Worm (Caenorhabditis elegans): ENCODE data around the gene ivns-1.
A peak's percentile ranks its signal among the peaks of the same experiment; 100 is the strongest.

ivns-1 gene

DNA sequence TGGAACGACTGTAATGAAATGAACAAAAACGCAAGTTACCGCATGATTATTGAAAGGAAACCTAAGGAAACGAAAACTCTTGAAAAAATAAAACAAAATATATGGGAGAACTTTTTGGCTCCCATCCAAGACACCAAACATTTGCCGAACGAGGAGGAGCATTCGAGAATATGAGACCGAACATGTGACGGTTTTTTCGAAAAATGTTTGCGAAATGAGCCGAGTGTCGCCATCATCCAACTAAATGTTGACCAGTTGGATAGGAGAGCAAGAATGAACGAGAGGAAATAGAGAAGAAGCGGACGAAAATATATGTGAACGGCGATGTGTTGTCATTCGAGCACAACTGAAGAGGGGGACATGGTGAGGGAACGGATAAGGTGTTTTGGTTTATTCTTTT is 4.1 kb downstream of the ivns-1 start:
- TF ChIP-seq hlh-6 (tag; optimal IDR thresholded peaks at IDR 0.05), result no peak
- TF ChIP-seq ceh-9 (tag; optimal IDR thresholded peaks at IDR 0.05), result no peak
- no peak for TF ChIP-seq pha-2 (tag; optimal IDR thresholded peaks at IDR 0.05)
- TF ChIP-seq elt-2 (tag; optimal IDR thresholded peaks at IDR 0.05), result no peak
- no peak for TF ChIP-seq C38D4.7 (GFP tag; optimal IDR thresholded peaks at IDR 0.05)
- TF ChIP-seq ceh-19 (GFP tag; optimal IDR thresholded peaks at IDR 0.05), result no peak
- no peak for TF ChIP-seq ref-2 (tag; optimal IDR thresholded peaks at IDR 0.05)
- TF ChIP-seq elt-4 (tag; optimal IDR thresholded peaks at IDR 0.05), result no peak
- no peak for TF ChIP-seq sox-2 (GFP tag; IDR thresholded peaks at IDR 0.05)

DNA sequence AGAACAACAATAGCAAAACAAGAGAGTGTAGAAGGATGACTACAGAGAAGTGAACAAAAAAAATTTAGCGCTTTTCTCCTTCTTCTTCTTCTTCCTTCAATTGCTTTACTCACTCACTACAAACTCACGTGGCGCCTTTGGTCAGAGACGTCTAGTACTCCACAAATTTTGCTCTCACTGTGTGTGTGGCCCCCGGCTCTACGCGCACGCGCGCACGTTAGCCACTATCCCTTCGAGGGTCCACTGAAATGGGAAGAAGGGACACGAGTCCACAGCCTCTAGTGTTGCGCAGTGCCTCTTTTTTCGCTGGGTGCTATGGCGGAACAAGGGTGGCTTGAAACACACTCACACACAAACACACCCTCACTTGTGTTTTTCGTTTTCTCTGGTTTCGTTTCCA is 4.9 kb downstream of the ivns-1 start:
- TF ChIP-seq tbx-2 (tag; optimal IDR thresholded peaks at IDR 0.05), result no peak
- peak; percentile 45 for TF ChIP-seq ceh-19 (GFP tag; optimal IDR thresholded peaks at IDR 0.05)
- TF ChIP-seq ceh-34 (tag; optimal IDR thresholded peaks at IDR 0.05), result no peak
- peak; percentile 46 for TF ChIP-seq ceh-31 (tag; optimal IDR thresholded peaks at IDR 0.05)
- peak; percentile 59 for TF ChIP-seq pros-1 (tag; optimal IDR thresholded peaks at IDR 0.05)
- TF ChIP-seq unc-42 (tag; optimal IDR thresholded peaks at IDR 0.05), result peak; percentile 39
- TF ChIP-seq ceh-6 (GFP tag; optimal IDR thresholded peaks at IDR 0.05), result peak; percentile 16
- no peak for TF ChIP-seq ceh-22 (tag; optimal IDR thresholded peaks at IDR 0.05)
- TF ChIP-seq ceh-18 (tag; optimal IDR thresholded peaks at IDR 0.05), result peak; percentile 27
- no peak for TF ChIP-seq K02D7.2 (tag; optimal IDR thresholded peaks at IDR 0.05)
- no peak for TF ChIP-seq unc-3 (GFP tag; conservative IDR thresholded peaks at IDR 0.05)
- peak; percentile 45 for TF ChIP-seq unc-3 (tag; optimal IDR thresholded peaks at IDR 0.05)
- peak; percentile 35 for TF ChIP-seq sdc-2 (tag; optimal IDR thresholded peaks at IDR 0.05)

DNA sequence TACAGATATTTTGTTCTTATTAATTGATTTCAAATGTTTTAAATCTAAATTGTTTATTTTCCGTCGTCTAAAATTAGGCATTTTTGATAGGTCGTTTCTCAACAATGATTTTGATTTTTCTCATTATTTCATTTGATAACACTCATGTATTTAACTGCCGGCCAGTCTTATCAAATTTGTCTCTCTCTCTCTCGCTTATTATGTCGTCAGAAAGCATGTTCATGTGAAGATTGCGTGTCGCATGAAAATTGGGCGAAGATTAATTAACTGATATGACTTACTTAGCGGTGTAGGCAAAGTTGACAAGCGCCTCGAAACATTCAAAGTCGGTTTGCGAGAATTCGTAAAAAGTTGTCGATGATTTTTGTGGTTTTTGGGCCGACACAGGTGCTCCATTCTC is 6.4 kb downstream of the ivns-1 start:
- TF ChIP-seq madf-2 (tag; optimal IDR thresholded peaks at IDR 0.05) (no peak), ttx-3 (tag; optimal IDR thresholded peaks at IDR 0.05) (no peak), elt-2 (tag; optimal IDR thresholded peaks at IDR 0.05) (peak; percentile 46)

DNA sequence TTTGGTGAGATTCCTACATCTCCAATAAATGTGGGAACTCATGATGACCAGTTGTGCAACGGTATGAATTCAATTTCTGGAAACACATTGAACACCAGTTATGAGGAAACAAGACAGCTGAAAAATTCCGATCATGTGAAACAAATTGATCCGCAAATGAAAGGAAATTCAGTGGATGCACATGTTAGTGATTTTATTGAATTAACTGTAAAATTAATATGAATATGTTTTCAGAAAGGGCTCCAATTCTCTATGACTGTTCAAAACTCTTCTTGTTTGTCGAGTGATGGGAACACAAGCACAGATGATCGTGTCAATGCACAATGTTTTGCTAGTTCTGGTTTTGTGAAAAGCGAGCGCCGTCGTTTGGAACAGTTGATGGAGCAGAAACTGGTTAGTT is 13.8 kb downstream of the ivns-1 start:
- TF ChIP-seq ceh-18 (tag; optimal IDR thresholded peaks at IDR 0.05) (no peak), npax-4 (tag; optimal IDR thresholded peaks at IDR 0.05) (no peak), tbx-2 (tag; optimal IDR thresholded peaks at IDR 0.05) (no peak), ztf-16 (tag; optimal IDR thresholded peaks at IDR 0.05) (no peak), unc-3 (GFP tag; conservative IDR thresholded peaks at IDR 0.05) (no peak), unc-3 (tag; optimal IDR thresholded peaks at IDR 0.05) (no peak)

DNA sequence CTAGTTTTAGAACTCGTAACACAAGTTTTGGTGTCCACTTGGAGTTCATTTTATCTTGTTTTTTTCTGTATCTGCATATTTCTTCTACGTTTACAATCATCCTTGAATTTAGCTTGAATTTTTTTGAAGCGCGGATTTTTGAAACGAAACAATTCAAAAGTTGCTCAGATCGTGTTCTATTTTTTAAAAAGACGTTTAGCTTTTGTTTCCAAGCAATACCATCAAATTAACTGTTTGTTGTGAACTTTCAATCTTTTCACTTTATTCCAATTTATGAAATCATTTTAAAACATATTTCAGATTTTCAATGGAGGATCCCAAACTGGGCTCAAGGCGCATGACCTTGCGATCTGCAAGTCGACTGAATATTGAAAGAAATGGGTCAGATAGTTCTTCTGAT is 15.0 kb downstream of the ivns-1 start, which contains the start of gene R09A8.2:
Gene R09A8.2, plus strand, starts transcription at position 301 of the 400 bp plus-strand sequence.
- TF ChIP-seq tbx-2 (tag; optimal IDR thresholded peaks at IDR 0.05) (no peak), gmeb-2 (tag; optimal IDR thresholded peaks at IDR 0.05) (no peak), pqm-1 (tag; optimal IDR thresholded peaks at IDR 0.05) (no peak), ztf-16 (tag; optimal IDR thresholded peaks at IDR 0.05) (no peak), nhr-11 (tag; optimal IDR thresholded peaks at IDR 0.05) (no peak), ets-4 (tag; optimal IDR thresholded peaks at IDR 0.05) (no peak), pha-2 (tag; optimal IDR thresholded peaks at IDR 0.05) (no peak), hlh-6 (tag; optimal IDR thresholded peaks at IDR 0.05) (no peak), ttx-3 (tag; optimal IDR thresholded peaks at IDR 0.05) (no peak), madf-2 (tag; optimal IDR thresholded peaks at IDR 0.05) (no peak), Y22D7AL.16 (tag; optimal IDR thresholded peaks at IDR 0.05) (no peak), pha-4 (tag; optimal IDR thresholded peaks at IDR 0.05) (no peak), C08G9.2 (tag; optimal IDR thresholded peaks at IDR 0.05) (no peak), ceh-45 (GFP tag; IDR thresholded peaks at IDR 0.05) (no peak), zip-5 (tag; optimal IDR thresholded peaks at IDR 0.05) (no peak)

DNA sequence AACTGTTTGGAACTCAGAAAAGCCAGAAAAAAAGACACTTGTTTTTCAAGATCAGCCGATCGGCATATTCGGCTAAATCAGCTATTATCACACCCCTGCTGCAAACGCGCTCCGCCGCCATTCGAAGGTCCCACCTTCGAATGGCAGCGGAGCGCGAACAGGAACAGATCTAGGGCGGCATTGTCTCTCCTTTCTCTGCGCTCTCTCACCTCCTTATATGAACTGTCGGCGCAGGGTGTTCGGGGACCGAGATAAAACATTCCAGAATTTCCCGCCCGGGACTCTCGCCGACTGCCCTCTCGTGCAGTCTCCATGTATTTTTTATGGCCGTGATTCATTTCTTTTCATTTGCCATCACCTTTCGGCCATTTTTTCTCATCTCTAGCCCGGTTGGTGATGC is 15.7 kb downstream of the ivns-1 start:
- TF ChIP-seq pha-4 (tag; optimal IDR thresholded peaks at IDR 0.05) (no peak), sox-4 (tag; optimal IDR thresholded peaks at IDR 0.05) (no peak), ttx-3 (tag; optimal IDR thresholded peaks at IDR 0.05) (no peak), ztf-16 (tag; optimal IDR thresholded peaks at IDR 0.05) (no peak), ceh-2 (tag; optimal IDR thresholded peaks at IDR 0.05) (no peak), dmd-4 (tag; optimal IDR thresholded peaks at IDR 0.05; ENCODE audit: borderline replicate concordance) (no peak), C08G9.2 (tag; optimal IDR thresholded peaks at IDR 0.05) (no peak), elt-4 (tag; optimal IDR thresholded peaks at IDR 0.05) (no peak), odd-2 (tag; optimal IDR thresholded peaks at IDR 0.05) (no peak), Y22D7AL.16 (tag; optimal IDR thresholded peaks at IDR 0.05) (no peak), unc-55 (GFP tag; optimal IDR thresholded peaks at IDR 0.05) (no peak)
